Fruit fly (Drosophila melanogaster) whole organism, pupa: ENCODE data around the gene CG9641.
A peak's percentile ranks its signal among the peaks of the same experiment; 100 is the strongest.

Source experiments
- CG10348 ChIP-seq: fragments of 200-800 bp; sonication (Bioruptor generic); IDR thresholded peaks from 2 replicates; pipeline ENCODE4 v1.3.6; 2022; ENCODE audit warnings: missing biosample characterization, missing genetic modification characterization
- CG12605 ChIP-seq: fragments of 200-800 bp; sonication (Bioruptor generic); IDR thresholded peaks from 2 replicates; pipeline ENCODE4 v1.3.6; 2022; ENCODE audit warnings: missing biosample characterization, missing genetic modification characterization
- CG13204 ChIP-seq: fragments of 200-800 bp; sonication (Bioruptor generic); optimal IDR thresholded peaks from 2 replicates; lab custom pipeline; 2018; ENCODE audit warnings: missing biosample characterization, mild to moderate bottlenecking, missing genetic modification characterization, moderate library complexity
- CG14655 ChIP-seq: fragments of 200-800 bp; sonication (Bioruptor generic); optimal IDR thresholded peaks from 3 replicates; lab custom pipeline; 2017; ENCODE audit warnings: mild to moderate bottlenecking, missing biosample characterization, missing genetic modification reagents, missing genetic modification characterization
- CG15710 ChIP-seq: fragments of 200-800 bp; sonication (Bioruptor generic); optimal IDR thresholded peaks from 2 replicates; lab custom pipeline; 2018; ENCODE audit warnings: missing biosample characterization, mild to moderate bottlenecking, missing genetic modification characterization, moderate library complexity
- CG17806 ChIP-seq: fragments of 200-800 bp; sonication (Bioruptor generic); optimal IDR thresholded peaks from 2 replicates; lab custom pipeline; 2018; ENCODE audit warnings: missing biosample characterization, mild to moderate bottlenecking, missing genetic modification characterization, moderate library complexity
- CG32121 ChIP-seq: fragments of 200-800 bp; sonication (Bioruptor generic); IDR thresholded peaks from 2 replicates; pipeline ENCODE4 v1.3.6; 2022; ENCODE audit warnings: missing biosample characterization, missing genetic modification characterization
- CG34367 ChIP-seq: fragments of 200-800 bp; sonication (Bioruptor generic); optimal IDR thresholded peaks from 2 replicates; lab custom pipeline; 2018; ENCODE audit warnings: missing biosample characterization, mild to moderate bottlenecking, missing genetic modification characterization
- CG4496 ChIP-seq: fragments of 200-800 bp; sonication (Bioruptor generic); IDR thresholded peaks from 3 replicates; pipeline ENCODE4 v1.3.6; 2022; ENCODE audit warnings: missing biosample characterization, missing genetic modification characterization
- CG8159 ChIP-seq: fragments of 200-800 bp; sonication (Bioruptor generic); optimal IDR thresholded peaks from 3 replicates; lab custom pipeline; 2018; ENCODE audit warnings: missing biosample characterization, mild to moderate bottlenecking, missing genetic modification characterization, moderate library complexity
- CG8301 ChIP-seq: fragments of 200-800 bp; sonication (Bioruptor generic); optimal IDR thresholded peaks from 2 replicates; lab custom pipeline; 2018; ENCODE audit warnings: missing biosample characterization, mild to moderate bottlenecking, missing genetic modification characterization
- CG9948 ChIP-seq: fragments of 200-800 bp; sonication (Bioruptor generic); optimal IDR thresholded peaks from 2 replicates; lab custom pipeline; 2018; ENCODE audit warnings: missing biosample characterization, mild to moderate bottlenecking, missing genetic modification characterization, moderate library complexity
- D1 ChIP-seq: fragments of 200-800 bp; sonication (Bioruptor generic); optimal IDR thresholded peaks from 2 replicates; lab custom pipeline; 2018; ENCODE audit warnings: missing biosample characterization, mild to moderate bottlenecking, missing genetic modification characterization, moderate library complexity
- EcR ChIP-seq: fragments of 200-800 bp; sonication (Bioruptor generic); optimal IDR thresholded peaks from 3 replicates; lab custom pipeline; 2019; ENCODE audit warnings: missing biosample characterization, missing genetic modification characterization, mild to moderate bottlenecking, moderate library complexity, missing genetic modification reagents
- Ets98B ChIP-seq: fragments of 200-800 bp; sonication (Bioruptor generic); IDR thresholded peaks from 2 replicates; pipeline ENCODE4 v1.3.6; 2022; ENCODE audit warnings: missing biosample characterization, missing genetic modification characterization
- Pif1A ChIP-seq: fragments of 200-800 bp; sonication (Bioruptor generic); optimal IDR thresholded peaks from 3 replicates; lab custom pipeline; 2016; ENCODE audit warnings: missing biosample characterization, missing genetic modification characterization
- Pif1B ChIP-seq: fragments of 200-800 bp; sonication (Bioruptor generic); optimal IDR thresholded peaks from 3 replicates; lab custom pipeline; 2016; ENCODE audit warnings: missing biosample characterization, missing genetic modification characterization
- Snoo ChIP-seq: fragments of 200-800 bp; sonication (Bioruptor generic); optimal IDR thresholded peaks from 3 replicates; lab custom pipeline; 2017; ENCODE audit warnings: missing biosample characterization, mild to moderate bottlenecking, missing genetic modification characterization, inconsistent platforms
- fd96Ca ChIP-seq: fragments of 200-800 bp; sonication (Bioruptor generic); IDR thresholded peaks from 3 replicates; pipeline ENCODE4 v1.3.6; 2022; ENCODE audit warnings: missing biosample characterization, missing genetic modification characterization
- gl ChIP-seq: fragments of 200-800 bp; sonication (Bioruptor generic); optimal IDR thresholded peaks from 2 replicates; lab custom pipeline; 2018; ENCODE audit warnings: missing biosample characterization, mild to moderate bottlenecking, missing genetic modification characterization
- rn ChIP-seq: fragments of 200-800 bp; sonication (Bioruptor generic); IDR thresholded peaks from 2 replicates; pipeline ENCODE4 v1.3.6; 2022; ENCODE audit warnings: missing biosample characterization, missing genetic modification characterization

Gene CG9641

dm6 chr2L:2976829-2977228, at the start of gene CG9641, which contains the start of gene CG3165:
Gene CG9641, minus strand, starts transcription at chr2L:2976862.
Gene CG3165, plus strand, starts transcription at chr2L:2977122.
- TF ChIP-seq CG8159 = peak; percentile 82
- TF ChIP-seq fd96Ca (GFP tag; lab: Robert Waterston, UW) = peak; percentile 91
- peak; percentile 74; the same call in 1 of the 2 replicates for TF ChIP-seq rn (GFP tag; lab: Robert Waterston, UW)
- TF ChIP-seq CG15710 = peak; percentile 78
- TF ChIP-seq Snoo (tag; lab: Kevin White, UChicago) = peak; percentile 79
- TF ChIP-seq gl (tag; lab: Kevin White, UChicago) = peak; percentile 53
- no peak for TF ChIP-seq Pif1A (GFP tag; lab: Kevin White, UChicago)
- no peak for TF ChIP-seq Pif1B
- TF ChIP-seq CG9948 (tag; lab: Kevin White, UChicago) = peak; percentile 71
- peak; percentile 77 for TF ChIP-seq CG34367 (tag; lab: Kevin White, UChicago)
- TF ChIP-seq CG12605 = peak; percentile 44; the same call in 1 of the 2 replicates
- TF ChIP-seq CG8301 = no peak
- peak; percentile 71 for TF ChIP-seq Ets98B (GFP tag; lab: Robert Waterston, UW)
- no peak for TF ChIP-seq CG14655 (GFP tag; lab: Kevin White, UChicago)
- TF ChIP-seq CG17806 = peak; percentile 74
- peak; percentile 86 for TF ChIP-seq CG4496 (GFP tag; lab: Robert Waterston, UW)
- peak; percentile 81 for TF ChIP-seq CG32121 (GFP tag; lab: Robert Waterston, UW)

dm6 chr2L:3022986-3023385, 46.3 kb upstream of the CG9641 start, which contains the start of the genes alpha4GT1 and Prp40:
Gene alpha4GT1, minus strand, starts transcription at chr2L:3023141.
Gene Prp40, plus strand, starts transcription at chr2L:3023226.
- TF ChIP-seq EcR (GFP tag; lab: Kevin White, UChicago) (no peak), CG12605 (no peak), CG8159 (no peak), Pif1B (no peak), rn (GFP tag; lab: Robert Waterston, UW) (no peak), fd96Ca (GFP tag; lab: Robert Waterston, UW) (no peak), Snoo (tag; lab: Kevin White, UChicago) (no peak), CG10348 (GFP tag; lab: Robert Waterston, UW) (no peak)

dm6 chr2L:3018212-3018611, 41.5 kb upstream of the CG9641 start, which contains the start of the genes CG17224 and CG17264:
Gene CG17224, minus strand, starts transcription at chr2L:3018308.
Gene CG17264, plus strand, starts transcription at chr2L:3018508.
- TF ChIP-seq Snoo (tag; lab: Kevin White, UChicago) (no peak), Ets98B (GFP tag; lab: Robert Waterston, UW) (no peak), CG13204 (GFP tag; lab: Kevin White, UChicago) (no peak), CG4496 (GFP tag; lab: Robert Waterston, UW) (no peak), CG34367 (tag; lab: Kevin White, UChicago) (no peak), CG17806 (no peak), Pif1A (GFP tag; lab: Kevin White, UChicago) (no peak), D1 (no peak), rn (GFP tag; lab: Robert Waterston, UW) (no peak), CG8159 (no peak), CG32121 (GFP tag; lab: Robert Waterston, UW) (no peak), CG14655 (GFP tag; lab: Kevin White, UChicago) (no peak), EcR (GFP tag; lab: Kevin White, UChicago) (no peak), gl (tag; lab: Kevin White, UChicago) (no peak), CG9948 (tag; lab: Kevin White, UChicago) (no peak), CG15710 (no peak), CG8301 (no peak), Pif1B (no peak)

- TF ChIP-seq EcR (GFP tag; lab: Kevin White, UChicago) = no peak
- TF ChIP-seq CG10348 (GFP tag; lab: Robert Waterston, UW) = no peak
- peak; percentile 59 for TF ChIP-seq CG17806
- peak; percentile 54; the same call in 1 of the 2 replicates for TF ChIP-seq CG12605
- no peak for TF ChIP-seq gl (tag; lab: Kevin White, UChicago)
- TF ChIP-seq fd96Ca (GFP tag; lab: Robert Waterston, UW) = peak; percentile 74; the same call in 2 of the 3 replicates
- peak; percentile 44 for TF ChIP-seq Pif1B
- TF ChIP-seq CG8159 = no peak
- TF ChIP-seq Snoo (tag; lab: Kevin White, UChicago) = peak; percentile 12
- TF ChIP-seq CG15710 = peak; percentile 52
- peak; percentile 57 for TF ChIP-seq CG9948 (tag; lab: Kevin White, UChicago)
- peak; percentile 39 for TF ChIP-seq CG34367 (tag; lab: Kevin White, UChicago)
- peak; percentile 69 for TF ChIP-seq CG32121 (GFP tag; lab: Robert Waterston, UW)
- TF ChIP-seq CG13204 (GFP tag; lab: Kevin White, UChicago) = no peak
- TF ChIP-seq Ets98B (GFP tag; lab: Robert Waterston, UW) = peak; percentile 80
- no peak for TF ChIP-seq rn (GFP tag; lab: Robert Waterston, UW)
- no peak for TF ChIP-seq D1
- peak; percentile 81 for TF ChIP-seq CG14655 (GFP tag; lab: Kevin White, UChicago)
- peak; percentile 67 for TF ChIP-seq CG8301
- TF ChIP-seq CG4496 (GFP tag; lab: Robert Waterston, UW) = peak; percentile 86
- TF ChIP-seq Pif1A (GFP tag; lab: Kevin White, UChicago) = peak; percentile 69
Observed at dm6 chr2L:3012780-3013179, 36.1 kb upstream of the CG9641 start.

dm6 chr2L:3011484-3011883, 34.8 kb upstream of the CG9641 start:
- peak; percentile 38 for TF ChIP-seq CG8301
- peak; percentile 57 for TF ChIP-seq CG14655 (GFP tag; lab: Kevin White, UChicago)
- TF ChIP-seq CG15710 = peak; percentile 73
- peak; percentile 80 for TF ChIP-seq CG8159
- no peak for TF ChIP-seq Ets98B (GFP tag; lab: Robert Waterston, UW)
- peak; percentile 57 for TF ChIP-seq CG9948 (tag; lab: Kevin White, UChicago)
- no peak for TF ChIP-seq CG32121 (GFP tag; lab: Robert Waterston, UW)
- TF ChIP-seq CG34367 (tag; lab: Kevin White, UChicago) = peak; percentile 66
- no peak; the same call in 1 of the 2 replicates for TF ChIP-seq CG12605
- peak; percentile 22 for TF ChIP-seq CG13204 (GFP tag; lab: Kevin White, UChicago)
- peak; percentile 79 for TF ChIP-seq Pif1B
- peak; percentile 70 for TF ChIP-seq CG17806
- TF ChIP-seq Snoo (tag; lab: Kevin White, UChicago) = peak; percentile 78
- TF ChIP-seq EcR (GFP tag; lab: Kevin White, UChicago) = no peak
- peak; percentile 60; the same call in 2 of the 3 replicates for TF ChIP-seq CG4496 (GFP tag; lab: Robert Waterston, UW)
- peak; percentile 60; the same call in 2 of the 3 replicates for TF ChIP-seq fd96Ca (GFP tag; lab: Robert Waterston, UW)
- peak; percentile 21 for TF ChIP-seq gl (tag; lab: Kevin White, UChicago)
- no peak for TF ChIP-seq CG10348 (GFP tag; lab: Robert Waterston, UW)
- TF ChIP-seq Pif1A (GFP tag; lab: Kevin White, UChicago) = peak; percentile 75
- no peak for TF ChIP-seq D1
